Fruit fly (Drosophila melanogaster) whole organism, embryonic: ENCODE data around the gene CG14431.

Source experiments
- Asciz ChIP-seq: fragments of 200-800 bp; sonication (Bioruptor generic); optimal IDR thresholded peaks from 2 replicates; lab custom pipeline; 2017; ENCODE audit warnings: missing biosample characterization, mild to moderate bottlenecking, missing genetic modification characterization, missing genetic modification reagents
- B-H1 ChIP-seq: fragments of 200-800 bp; sonication (Bioruptor generic); IDR thresholded peaks from 3 replicates; pipeline ENCODE4 v1.3.6; 2022; ENCODE audit warnings: missing biosample characterization, missing genetic modification characterization
- BEAF-32 ChIP-seq: fragments of 200-800 bp; sonication (Bioruptor generic); optimal IDR thresholded peaks from 3 replicates; lab custom pipeline; 2017; ENCODE audit warnings: missing biosample characterization, missing genetic modification characterization, mild to moderate bottlenecking, moderate library complexity, missing genetic modification reagents
- CG10431 ChIP-seq: fragments of 200-800 bp; sonication (Bioruptor generic); optimal IDR thresholded peaks from 3 replicates; lab custom pipeline; 2018; ENCODE audit warnings: missing biosample characterization, mild to moderate bottlenecking, missing genetic modification characterization
- CG12071 ChIP-seq: fragments of 200-800 bp; sonication (Bioruptor generic); optimal IDR thresholded peaks from 3 replicates; lab custom pipeline; 2018; ENCODE audit warnings: missing biosample characterization, mild to moderate bottlenecking, missing genetic modification characterization
- CG12299 ChIP-seq: fragments of 200-800 bp; sonication (Bioruptor generic); optimal IDR thresholded peaks from 2 replicates; lab custom pipeline; 2018; ENCODE audit warnings: missing biosample characterization, mild to moderate bottlenecking, missing genetic modification characterization
- CG12391 ChIP-seq: fragments of 200-800 bp; sonication (Bioruptor generic); optimal IDR thresholded peaks from 3 replicates; lab custom pipeline; 2018; ENCODE audit warnings: missing biosample characterization, mild to moderate bottlenecking, missing genetic modification characterization, moderate library complexity
- CG12659 ChIP-seq: fragments of 200-800 bp; sonication (Bioruptor generic); optimal IDR thresholded peaks from 3 replicates; lab custom pipeline; 2017; ENCODE audit warnings: mild to moderate bottlenecking, missing biosample characterization, missing genetic modification reagents, missing genetic modification characterization
- CG12744 ChIP-seq: fragments of 200-800 bp; sonication (Bioruptor generic); optimal IDR thresholded peaks from 2 replicates; lab custom pipeline; 2016; ENCODE audit warnings: missing biosample characterization, missing genetic modification characterization
- CG13296 ChIP-seq: fragments of 200-800 bp; sonication (Bioruptor generic); optimal IDR thresholded peaks from 3 replicates; lab custom pipeline; 2018; ENCODE audit warnings: missing biosample characterization, mild to moderate bottlenecking, missing genetic modification characterization
- CG13624 ChIP-seq: fragments of 200-800 bp; sonication (Bioruptor generic); optimal IDR thresholded peaks from 2 replicates; lab custom pipeline; 2016; ENCODE audit warnings: missing biosample characterization, missing genetic modification characterization
- CG14860 ChIP-seq: fragments of 200-800 bp; sonication (Bioruptor generic); IDR thresholded peaks from 3 replicates; pipeline ENCODE4 v1.3.6; 2022; ENCODE audit warnings: missing biosample characterization, missing genetic modification characterization; ENCODE audit not compliant: partially characterized antibody
- CG15073 ChIP-seq: fragments of 200-800 bp; sonication (Bioruptor generic); optimal IDR thresholded peaks from 2 replicates; lab custom pipeline; 2016; ENCODE audit warnings: missing biosample characterization, missing genetic modification characterization
- CG17186 ChIP-seq: fragments of 200-800 bp; sonication (Bioruptor generic); optimal IDR thresholded peaks from 3 replicates; lab custom pipeline; 2017; ENCODE audit warnings: missing biosample characterization, missing genetic modification reagents, missing genetic modification characterization
- CG17612 ChIP-seq: fragments of 200-800 bp; sonication (Bioruptor generic); IDR thresholded peaks from 2 replicates; pipeline ENCODE4 v1.3.6; 2022; ENCODE audit warnings: missing biosample characterization, missing genetic modification characterization
- CG17912 ChIP-seq: fragments of 200-800 bp; sonication (Bioruptor generic); optimal IDR thresholded peaks from 2 replicates; lab custom pipeline; 2018; ENCODE audit warnings: missing biosample characterization, mild to moderate bottlenecking, missing genetic modification characterization
- CG1832 ChIP-seq: fragments of 200-800 bp; sonication (Bioruptor generic); optimal IDR thresholded peaks from 2 replicates; lab custom pipeline; 2017; ENCODE audit warnings: missing biosample characterization, mild to moderate bottlenecking, missing genetic modification characterization, inconsistent platforms
- CG2129 ChIP-seq: fragments of 200-800 bp; sonication (Bioruptor generic); IDR thresholded peaks from 2 replicates; pipeline ENCODE4 v1.3.6; 2022; ENCODE audit warnings: missing biosample characterization, missing genetic modification characterization; ENCODE audit not compliant: partially characterized antibody
- CG2199 ChIP-seq: fragments of 200-800 bp; sonication (Bioruptor generic); IDR thresholded peaks from 3 replicates; pipeline ENCODE4 v1.3.6; 2022; ENCODE audit warnings: missing biosample characterization, missing genetic modification characterization
- CG33557 ChIP-seq: fragments of 200-800 bp; sonication (Bioruptor generic); optimal IDR thresholded peaks from 2 replicates; lab custom pipeline; 2019; ENCODE audit warnings: missing biosample characterization, mild to moderate bottlenecking, missing genetic modification characterization, moderate library complexity
- CG4730 ChIP-seq: fragments of 200-800 bp; sonication (Bioruptor generic); IDR thresholded peaks from 2 replicates; pipeline ENCODE4 v1.3.6; 2022; ENCODE audit warnings: missing biosample characterization, missing genetic modification characterization
- CG5180 ChIP-seq: fragments of 200-800 bp; sonication (Bioruptor generic); optimal IDR thresholded peaks from 3 replicates; lab custom pipeline; 2017; ENCODE audit warnings: missing biosample characterization, missing genetic modification characterization, mild to moderate bottlenecking, moderate library complexity, missing genetic modification reagents
- CG6813 ChIP-seq: fragments of 200-800 bp; sonication (Bioruptor generic); optimal IDR thresholded peaks from 2 replicates; lab custom pipeline; 2017; ENCODE audit warnings: missing biosample characterization, missing genetic modification characterization, mild to moderate bottlenecking, moderate library complexity, missing genetic modification reagents
- CoRest ChIP-seq: fragments of 200-800 bp; sonication (Bioruptor generic); optimal IDR thresholded peaks from 3 replicates; lab custom pipeline; 2018; ENCODE audit warnings: missing biosample characterization, mild to moderate bottlenecking, missing genetic modification characterization, moderate library complexity
- D ChIP-seq, 2 experiments: fragments of 200-800 bp in 1 of 2; fragments of >200 bp in 1 of 2; sonication (Bioruptor generic) in 1 of 2; optimal IDR thresholded peaks; 2 replicates in 1 of 2; 3 replicates in 1 of 2; lab custom pipeline; 2017; ENCODE audit warnings: mild to moderate bottlenecking in 1 of 2, missing biosample characterization in 1 of 2, missing genetic modification characterization in 1 of 2, missing genetic modification reagents in 1 of 2
- Dip2 ChIP-seq: fragments of 200-800 bp; sonication (Bioruptor generic); IDR thresholded peaks from 2 replicates; pipeline ENCODE4 v1.3.6; 2022; ENCODE audit warnings: missing biosample characterization, missing genetic modification characterization
- Elba2 ChIP-seq: fragments of 200-800 bp; sonication (Bioruptor generic); optimal IDR thresholded peaks from 3 replicates; lab custom pipeline; 2016; ENCODE audit warnings: missing biosample characterization, missing genetic modification characterization
- H2.0 ChIP-seq: fragments of 200-800 bp; sonication (Bioruptor generic); IDR thresholded peaks from 2 replicates; pipeline ENCODE4 v1.3.6; 2022; ENCODE audit warnings: missing biosample characterization, missing genetic modification characterization
- HmgD ChIP-seq: fragments of 200-800 bp; sonication (Bioruptor generic); optimal IDR thresholded peaks from 3 replicates; lab custom pipeline; 2016; ENCODE audit warnings: missing biosample characterization, missing genetic modification characterization
- Lhr ChIP-seq: fragments of 200-800 bp; sonication (Bioruptor generic); optimal IDR thresholded peaks from 3 replicates; lab custom pipeline; 2017; ENCODE audit warnings: mild to moderate bottlenecking, missing biosample characterization, missing genetic modification reagents, missing genetic modification characterization
- Nf-YB ChIP-seq: fragments of 200-800 bp; sonication (Bioruptor generic); optimal IDR thresholded peaks from 3 replicates; lab custom pipeline; 2019; ENCODE audit warnings: missing biosample characterization, mild to moderate bottlenecking, missing genetic modification characterization, moderate library complexity
- Opbp ChIP-seq: fragments of 200-800 bp; sonication (Bioruptor generic); IDR thresholded peaks from 3 replicates; pipeline ENCODE4 v1.3.6; 2022; ENCODE audit warnings: missing biosample characterization, missing genetic modification characterization; ENCODE audit not compliant: partially characterized antibody
- Sin3A ChIP-seq: fragments of >200 bp; optimal IDR thresholded peaks from 2 replicates; lab custom pipeline; 2018
- Taf1 ChIP-seq: fragments of 200-800 bp; sonication (Bioruptor generic); IDR thresholded peaks from 2 replicates; pipeline ENCODE4 v1.3.6; 2022; ENCODE audit warnings: missing biosample characterization, missing genetic modification characterization
- Tbp ChIP-seq: fragments of >200 bp; optimal IDR thresholded peaks from 2 replicates; lab custom pipeline; 2018; ENCODE audit warnings: missing biosample characterization, missing genetic modification characterization
- Usf ChIP-seq: fragments of 200-800 bp; sonication (Bioruptor generic); optimal IDR thresholded peaks from 2 replicates; lab custom pipeline; 2017; ENCODE audit warnings: missing genotype, missing biosample characterization, missing genetic modification characterization
- aop ChIP-seq: fragments of 200-800 bp; sonication (Bioruptor generic); IDR thresholded peaks from 2 replicates; pipeline ENCODE4 v1.3.6; 2022; ENCODE audit warnings: missing biosample characterization, missing genetic modification characterization
- ara ChIP-seq: fragments of 200-800 bp; sonication (Bioruptor generic); IDR thresholded peaks from 2 replicates; pipeline ENCODE4 v1.3.6; 2022; ENCODE audit warnings: missing biosample characterization, missing genetic modification characterization
- caup ChIP-seq: fragments of 200-800 bp; sonication (Bioruptor generic); optimal IDR thresholded peaks from 3 replicates; lab custom pipeline; 2017; ENCODE audit warnings: missing biosample characterization, mild to moderate bottlenecking, missing genetic modification characterization, moderate library complexity; ENCODE audit not compliant: severe bottlenecking
- crc ChIP-seq: fragments of 200-800 bp; sonication (Bioruptor generic); optimal IDR thresholded peaks from 2 replicates; lab custom pipeline; 2016; ENCODE audit warnings: missing biosample characterization, missing genetic modification characterization
- dan ChIP-seq: fragments of 200-800 bp; sonication (Bioruptor generic); IDR thresholded peaks from 2 replicates; pipeline ENCODE4 v1.3.6; 2022; ENCODE audit warnings: missing biosample characterization, missing genetic modification characterization
- esg ChIP-seq: fragments of 200-800 bp; sonication (Bioruptor generic); conservative IDR thresholded peaks from 2 replicates; pipeline ENCODE4 v1.3.6; 2022; ENCODE audit warnings: missing biosample characterization, missing genetic modification characterization
- fd3F ChIP-seq: fragments of 200-800 bp; sonication (Bioruptor generic); optimal IDR thresholded peaks from 2 replicates; lab custom pipeline; 2018; ENCODE audit warnings: missing biosample characterization, mild to moderate bottlenecking, missing genetic modification characterization, moderate library complexity
- grn ChIP-seq: fragments of 200-800 bp; sonication (Bioruptor generic); optimal IDR thresholded peaks from 3 replicates; lab custom pipeline; 2017; ENCODE audit warnings: missing biosample characterization, missing genetic modification characterization
- gro ChIP-seq: fragments of 200-800 bp; sonication (Bioruptor generic); optimal IDR thresholded peaks from 2 replicates; lab custom pipeline; 2016; ENCODE audit warnings: missing biosample characterization, missing genetic modification characterization
- lilli ChIP-seq: fragments of 200-800 bp; sonication (Bioruptor generic); optimal IDR thresholded peaks from 3 replicates; lab custom pipeline; 2016; ENCODE audit warnings: missing biosample characterization, missing genetic modification characterization
- scrt ChIP-seq: fragments of 200-800 bp; sonication (Bioruptor generic); optimal IDR thresholded peaks from 2 replicates; lab custom pipeline; 2018; ENCODE audit warnings: missing biosample characterization, mild to moderate bottlenecking, missing genetic modification characterization, moderate library complexity
- sima ChIP-seq: fragments of 200-800 bp; sonication (Bioruptor generic); optimal IDR thresholded peaks from 2 replicates; lab custom pipeline; 2016; ENCODE audit warnings: missing biosample characterization, missing genetic modification characterization
- slp2 ChIP-seq: fragments of 200-800 bp; sonication (Bioruptor generic); optimal IDR thresholded peaks from 2 replicates; lab custom pipeline; 2016; ENCODE audit warnings: missing biosample characterization, missing genetic modification characterization
- vvl ChIP-seq: fragments of 200-800 bp; sonication (Bioruptor generic); IDR thresholded peaks from 2 replicates; pipeline ENCODE4 v1.3.6; 2022; ENCODE audit warnings: missing biosample characterization, missing genetic modification characterization
- wek ChIP-seq: fragments of 200-800 bp; sonication (Bioruptor generic); optimal IDR thresholded peaks from 3 replicates; lab custom pipeline; 2018; ENCODE audit warnings: missing biosample characterization, mild to moderate bottlenecking, missing genetic modification characterization, moderate library complexity

Gene CG14431

dm6 chrX:6973340-6973739 is 65.3 kb downstream of the CG14431 start, which contains the start of gene CG3040 (continued):
- TF ChIP-seq CG14860 (GFP tag; lab: Robert Waterston, UW) (no peak), ara (GFP tag; lab: Robert Waterston, UW) (no peak), Tbp (GFP tag; lab: Kevin White, UChicago) (no peak), B-H1 (GFP tag; lab: Robert Waterston, UW) (no peak), scrt (GFP tag; lab: Kevin White, UChicago) (no peak), HmgD (GFP tag; lab: Kevin White, UChicago) (peak; percentile 21), Opbp (no peak), CG10431 (GFP tag; lab: Kevin White, UChicago) (no peak), CG13296 (peak; percentile 9), grn (GFP tag; lab: Kevin White, UChicago) (no peak), crc (GFP tag; lab: Kevin White, UChicago) (no peak), CG12299 (no peak), vvl (peak; percentile 63), CG17612 (GFP tag; lab: Robert Waterston, UW) (no peak), wek (GFP tag; lab: Kevin White, UChicago) (no peak), Dip2 (GFP tag; lab: Robert Waterston, UW) (no peak), CG2199 (GFP tag; lab: Robert Waterston, UW) (no peak), Nf-YB (GFP tag; lab: Kevin White, UChicago) (no peak), sima (GFP tag; lab: Kevin White, UChicago) (no peak), Taf1 (GFP tag; lab: Robert Waterston, UW) (no peak), Lhr (GFP tag; lab: Kevin White, UChicago) (peak; percentile 53), esg (GFP tag; lab: Robert Waterston, UW) (no peak), Sin3A (lab: Kevin White, UChicago) (no peak), CG12659 (peak; percentile 50), CG1832 (GFP tag; lab: Kevin White, UChicago) (no peak), CG33557 (no peak), CG12391 (tag; lab: Kevin White, UChicago) (peak; percentile 51), lilli (GFP tag; lab: Kevin White, UChicago) (peak; percentile 52), fd3F (GFP tag; lab: Kevin White, UChicago) (peak; percentile 4), Elba2 (GFP tag; lab: Kevin White, UChicago) (no peak), dan (GFP tag; lab: Robert Waterston, UW) (no peak), slp2 (GFP tag; lab: Kevin White, UChicago) (peak; percentile 11), CG17186 (GFP tag; lab: Kevin White, UChicago) (no peak), caup (GFP tag; lab: Kevin White, UChicago) (no peak), CG17912 (GFP tag; lab: Kevin White, UChicago) (no peak), Asciz (GFP tag; lab: Kevin White, UChicago) (no peak), BEAF-32 (GFP tag; lab: Kevin White, UChicago) (peak; percentile 35), Usf (GFP tag; lab: Kevin White, UChicago) (no peak), CG13624 (peak; percentile 39), H2.0 (GFP tag; lab: Robert Waterston, UW) (peak; percentile 42; the same call in 1 of the 2 replicates), CG4730 (GFP tag; lab: Robert Waterston, UW) (no peak), aop (GFP tag; lab: Robert Waterston, UW) (no peak), D (optimal IDR thresholded peaks at IDR 0.05; lab: Kevin White, UChicago) (no peak), D (GFP tag; optimal IDR thresholded peaks at IDR 0.05; lab: Kevin White, UChicago) (no peak), CG12744 (no peak), CG6813 (GFP tag; lab: Kevin White, UChicago) (no peak), CG5180 (GFP tag; lab: Kevin White, UChicago) (no peak), CG15073 (GFP tag; lab: Kevin White, UChicago) (no peak), CG2129 (GFP tag; lab: Robert Waterston, UW) (no peak), CoRest (tag; lab: Kevin White, UChicago) (peak; percentile 43), CG12071 (GFP tag; lab: Kevin White, UChicago) (no peak), gro (GFP tag; lab: Kevin White, UChicago) (peak; percentile 44)
